Worm (Caenorhabditis elegans) whole organism, early embryonic: Measurements from ENCODE around the gene Y37A1A.2.

Source experiments
- B0310.2 ChIP-seq: sonication (generic microtip); optimal IDR thresholded peaks from 2 replicates; lab custom pipeline; 2016; ENCODE audit warnings: mild to moderate bottlenecking, missing genetic modification characterization, missing compliant biosample characterization
- F13C5.2 ChIP-seq: sonication (generic microtip); optimal IDR thresholded peaks from 2 replicates; lab custom pipeline; 2017; ENCODE audit warnings: mild to moderate bottlenecking, missing genetic modification characterization, inconsistent platforms, missing compliant biosample characterization
- aly-1 ChIP-seq: sonication (generic microtip); optimal IDR thresholded peaks from 2 replicates; lab custom pipeline; 2016; ENCODE audit warnings: missing genetic modification characterization, missing compliant biosample characterization
- ama-1 ChIP-seq: fragments of 150-350 bp; optimal IDR thresholded peaks from 2 replicates; lab custom pipeline; 2014
- ceh-13 ChIP-seq: fragments of 200-800 bp; sonication (Bioruptor generic); optimal IDR thresholded peaks from 2 replicates; lab custom pipeline; 2018; ENCODE audit warnings: mild to moderate bottlenecking, missing genetic modification characterization, missing compliant biosample characterization
- ceh-36 ChIP-seq: sonication (generic microtip); optimal IDR thresholded peaks from 2 replicates; lab custom pipeline; 2016; ENCODE audit warnings: missing genetic modification characterization, inconsistent platforms, missing compliant biosample characterization
- ets-7 ChIP-seq: sonication (generic microtip); optimal IDR thresholded peaks from 2 replicates; lab custom pipeline; 2016; ENCODE audit warnings: missing genotype, missing genetic modification characterization, missing compliant biosample characterization
- flt-1 ChIP-seq: fragments of 200-800 bp; sonication (Bioruptor generic); IDR thresholded peaks from 2 replicates; pipeline ENCODE4 v1.3.6; 2022; ENCODE audit warnings: missing genetic modification characterization, missing compliant biosample characterization
- hmbx-1 ChIP-seq: sonication (generic microtip); optimal IDR thresholded peaks from 2 replicates; lab custom pipeline; 2016; ENCODE audit warnings: mild to moderate bottlenecking, missing genetic modification characterization, missing compliant biosample characterization
- hmg-4 ChIP-seq: fragments of 200-800 bp; sonication (Bioruptor generic); optimal IDR thresholded peaks from 2 replicates; lab custom pipeline; 2018; ENCODE audit warnings: mild to moderate bottlenecking, missing genetic modification characterization, missing compliant biosample characterization
- hnd-1 ChIP-seq: sonication (generic microtip); optimal IDR thresholded peaks from 2 replicates; lab custom pipeline; 2016; ENCODE audit warnings: missing genetic modification characterization, missing compliant biosample characterization
- pes-1 ChIP-seq: fragments of 200-800 bp; sonication (Bioruptor generic); IDR thresholded peaks from 2 replicates; pipeline ENCODE4 v1.3.6; 2022; ENCODE audit warnings: missing genetic modification reagents, missing genetic modification characterization, missing compliant biosample characterization
- scrt-1 ChIP-seq: fragments of 200-800 bp; sonication (Bioruptor generic); IDR thresholded peaks from 2 replicates; pipeline ENCODE4 v1.3.6; 2022; ENCODE audit warnings: missing genetic modification characterization, missing compliant biosample characterization
- sea-1 ChIP-seq: fragments of 200-800 bp; sonication (Bioruptor generic); conservative IDR thresholded peaks from 2 replicates; pipeline ENCODE4 v1.3.6; 2022; ENCODE audit warnings: missing genetic modification characterization, missing compliant biosample characterization
- tbx-11 ChIP-seq: fragments of 200-800 bp; sonication (Bioruptor generic); IDR thresholded peaks from 2 replicates; pipeline ENCODE4 v1.3.6; 2022; ENCODE audit warnings: missing genetic modification characterization, missing compliant biosample characterization
- tbx-37 ChIP-seq: fragments of 200-800 bp; sonication (Bioruptor generic); conservative IDR thresholded peaks from 2 replicates; pipeline ENCODE4 v1.3.6; 2022; ENCODE audit warnings: missing genetic modification reagents, missing genetic modification characterization, missing compliant biosample characterization
- tra-4 ChIP-seq: sonication (generic microtip); optimal IDR thresholded peaks from 2 replicates; lab custom pipeline; 2017; ENCODE audit warnings: missing genetic modification characterization, missing compliant biosample characterization

Y37A1A.2 gene

ce11 chrIV:13878738-13879137 lies 34.1 kb downstream of the Y37A1A.2 start:
- no peak for TF ChIP-seq tbx-11 (GFP tag; lab: Robert Waterston, UW)
- TF ChIP-seq sea-1 (GFP tag; lab: Robert Waterston, UW) = no peak
- TF ChIP-seq aly-1 = no peak
- TF ChIP-seq ama-1 (lab: Kevin White, UChicago) = no peak
- TF ChIP-seq tra-4 (tag; lab: Kevin White, UChicago) = no peak
- TF ChIP-seq F13C5.2 = no peak

ce11 chrIV:13878123-13878522 lies 34.7 kb downstream of the Y37A1A.2 start:
- TF ChIP-seq sea-1 (GFP tag; lab: Robert Waterston, UW) (no peak), hnd-1 (tag; lab: Kevin White, UChicago) (no peak), ets-7 (tag; lab: Kevin White, UChicago) (no peak), hmg-4 (GFP tag; lab: Kevin White, UChicago) (no peak), aly-1 (no peak), ceh-36 (no peak), tra-4 (tag; lab: Kevin White, UChicago) (no peak), ama-1 (lab: Kevin White, UChicago) (no peak), F13C5.2 (no peak), ceh-13 (GFP tag; lab: Kevin White, UChicago) (no peak), tbx-37 (GFP tag; lab: Robert Waterston, UW) (no peak), pes-1 (GFP tag; lab: Robert Waterston, UW) (no peak), scrt-1 (GFP tag; lab: Robert Waterston, UW) (no peak), tbx-11 (GFP tag; lab: Robert Waterston, UW) (no peak), hmbx-1 (tag; lab: Kevin White, UChicago) (no peak), flt-1 (GFP tag; lab: Robert Waterston, UW) (no peak), B0310.2 (tag; lab: Kevin White, UChicago) (no peak)

ce11 chrIV:13877707-13878106 lies 35.1 kb downstream of the Y37A1A.2 start:
- TF ChIP-seq tra-4 (tag; lab: Kevin White, UChicago) (no peak), ama-1 (lab: Kevin White, UChicago) (no peak), scrt-1 (GFP tag; lab: Robert Waterston, UW) (no peak), ceh-36 (no peak), F13C5.2 (no peak), hmbx-1 (tag; lab: Kevin White, UChicago) (no peak), sea-1 (GFP tag; lab: Robert Waterston, UW) (no peak), hmg-4 (GFP tag; lab: Kevin White, UChicago) (no peak), tbx-37 (GFP tag; lab: Robert Waterston, UW) (no peak), B0310.2 (tag; lab: Kevin White, UChicago) (no peak), tbx-11 (GFP tag; lab: Robert Waterston, UW) (no peak)

DNA sequence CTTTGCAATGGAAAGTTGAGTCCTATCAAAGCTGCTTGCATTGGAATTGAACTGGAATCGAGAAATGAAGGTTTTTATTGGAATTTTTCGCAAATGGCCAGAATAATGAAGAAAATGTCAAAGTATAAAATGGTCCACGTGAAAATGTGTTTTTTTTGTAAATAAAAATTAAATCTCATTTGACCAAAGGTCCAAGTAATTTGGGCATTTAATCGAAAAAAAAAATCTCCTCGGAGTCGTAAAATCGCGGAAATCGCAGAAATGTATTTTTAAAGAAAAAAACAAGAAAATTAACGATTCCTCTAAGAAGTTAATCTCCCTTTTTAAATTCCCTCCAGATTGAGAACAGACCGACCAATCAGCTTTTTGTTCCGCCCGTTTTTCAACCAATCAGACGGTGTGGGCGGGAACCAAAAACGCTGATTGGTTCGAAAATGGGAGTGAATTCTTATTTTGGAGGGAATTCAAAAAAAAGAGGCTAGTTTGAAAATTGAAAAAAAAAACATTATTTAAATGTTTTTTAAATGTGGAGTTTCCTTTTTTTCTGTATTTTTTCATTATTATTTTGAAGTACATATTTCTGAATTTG lies 36.2 kb downstream of the Y37A1A.2 start, which contains the start of gene prdh-1:
Gene prdh-1, minus strand, starts transcription at position 51 of the 589 bp plus-strand sequence.
- no peak for TF ChIP-seq ceh-13 (GFP tag; lab: Kevin White, UChicago)
- no peak for TF ChIP-seq hmbx-1 (tag; lab: Kevin White, UChicago)
- TF ChIP-seq scrt-1 (GFP tag; lab: Robert Waterston, UW) = no peak
- TF ChIP-seq tbx-11 (GFP tag; lab: Robert Waterston, UW) = no peak
- TF ChIP-seq flt-1 (GFP tag; lab: Robert Waterston, UW) = no peak
- TF ChIP-seq tra-4 (tag; lab: Kevin White, UChicago) = no peak
- TF ChIP-seq hmg-4 (GFP tag; lab: Kevin White, UChicago) = no peak
- no peak for TF ChIP-seq tbx-37 (GFP tag; lab: Robert Waterston, UW)
- no peak for TF ChIP-seq ama-1 (lab: Kevin White, UChicago)
- TF ChIP-seq hnd-1 (tag; lab: Kevin White, UChicago) = no peak
- TF ChIP-seq sea-1 (GFP tag; lab: Robert Waterston, UW) = no peak
- no peak for TF ChIP-seq B0310.2 (tag; lab: Kevin White, UChicago)

- TF ChIP-seq ceh-13 (GFP tag; lab: Kevin White, UChicago) (no peak), ceh-36 (no peak), scrt-1 (GFP tag; lab: Robert Waterston, UW) (no peak), tbx-11 (GFP tag; lab: Robert Waterston, UW) (no peak), hnd-1 (tag; lab: Kevin White, UChicago) (no peak), sea-1 (GFP tag; lab: Robert Waterston, UW) (no peak), flt-1 (GFP tag; lab: Robert Waterston, UW) (no peak), hmg-4 (GFP tag; lab: Kevin White, UChicago) (no peak), tbx-37 (GFP tag; lab: Robert Waterston, UW) (no peak), aly-1 (no peak), F13C5.2 (no peak), B0310.2 (tag; lab: Kevin White, UChicago) (no peak), ets-7 (tag; lab: Kevin White, UChicago) (no peak), tra-4 (tag; lab: Kevin White, UChicago) (no peak), ama-1 (lab: Kevin White, UChicago) (no peak), hmbx-1 (tag; lab: Kevin White, UChicago) (no peak), pes-1 (GFP tag; lab: Robert Waterston, UW) (no peak)
Observed at ce11 chrIV:13870085-13870484, 42.7 kb downstream of the Y37A1A.2 start.

DNA sequence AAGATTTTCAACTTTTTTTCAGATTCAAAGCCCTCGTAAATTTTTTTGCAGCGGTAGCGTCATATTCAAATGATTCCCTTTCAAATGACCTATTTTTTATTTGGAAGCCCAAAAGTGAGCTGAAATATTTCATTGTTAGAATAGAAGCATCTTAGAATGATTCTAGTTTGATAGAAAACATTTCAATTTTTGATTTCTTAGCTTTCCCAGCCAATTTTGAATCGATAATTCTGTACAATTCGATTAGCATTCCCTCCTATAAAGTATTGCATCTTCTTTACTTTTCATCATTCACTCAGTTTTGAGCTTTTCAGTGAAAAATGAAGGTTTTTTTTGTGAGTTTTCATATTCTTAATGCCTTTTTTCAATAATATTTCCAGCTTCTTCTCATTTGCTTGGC lies 46.1 kb downstream of the Y37A1A.2 start, which contains the start of gene B0513.90:
Gene B0513.90, plus strand, starts transcription at position 301 of the 400 bp plus-strand sequence.
- TF ChIP-seq hmg-4 (GFP tag; lab: Kevin White, UChicago) (no peak), hmbx-1 (tag; lab: Kevin White, UChicago) (no peak), ama-1 (lab: Kevin White, UChicago) (no peak), pes-1 (GFP tag; lab: Robert Waterston, UW) (no peak), B0310.2 (tag; lab: Kevin White, UChicago) (no peak), tbx-37 (GFP tag; lab: Robert Waterston, UW) (no peak), ets-7 (tag; lab: Kevin White, UChicago) (no peak), flt-1 (GFP tag; lab: Robert Waterston, UW) (no peak), tra-4 (tag; lab: Kevin White, UChicago) (no peak), tbx-11 (GFP tag; lab: Robert Waterston, UW) (no peak), ceh-13 (GFP tag; lab: Kevin White, UChicago) (no peak), scrt-1 (GFP tag; lab: Robert Waterston, UW) (no peak), ceh-36 (no peak), aly-1 (no peak), sea-1 (GFP tag; lab: Robert Waterston, UW) (no peak), F13C5.2 (no peak), hnd-1 (tag; lab: Kevin White, UChicago) (no peak)
